Fruit fly (Drosophila melanogaster): ENCODE data around the gene CG31815.

Gene CG31815

DNA sequence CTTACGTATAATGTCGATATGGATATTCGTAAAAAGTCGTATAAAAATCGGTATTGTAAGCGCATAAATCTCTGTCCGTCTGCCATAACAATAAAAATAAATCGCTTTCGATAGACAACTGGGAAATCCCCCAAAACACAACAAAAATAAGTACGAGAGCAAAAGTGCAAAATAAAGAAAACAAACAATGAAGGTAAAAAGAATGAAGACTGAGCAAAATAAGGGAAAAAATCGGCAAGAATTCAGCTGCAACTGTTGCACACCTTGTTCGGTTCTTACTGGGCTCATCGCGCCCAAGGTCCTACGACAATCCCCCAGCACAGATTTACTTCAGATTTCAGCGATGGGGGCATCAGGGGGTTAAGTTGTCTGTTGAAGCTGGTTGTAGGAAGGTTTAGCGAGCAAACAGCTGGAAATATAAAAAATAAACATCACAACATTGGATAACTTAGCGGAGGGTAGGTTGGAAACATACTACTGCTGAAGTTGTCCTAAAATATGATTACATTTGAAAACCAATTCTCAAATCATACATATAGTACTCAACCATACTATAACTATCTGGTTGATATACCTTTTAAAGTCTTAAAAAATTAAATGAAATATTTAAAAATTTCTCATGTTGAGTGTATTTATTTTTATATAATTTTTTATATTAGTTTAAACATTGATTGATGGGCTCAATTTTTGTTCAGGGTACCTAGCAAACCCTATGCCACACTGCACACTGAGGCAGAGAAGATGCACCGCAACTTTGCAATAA is 15.1 kb upstream of the CG31815 start (continued):
- TF ChIP-seq CG16779 (tag; optimal IDR thresholded peaks at IDR 0.05) (peak; percentile 55), Hr38 (GFP tag; optimal IDR thresholded peaks at IDR 0.05) (no peak), CG3032 (tag; optimal IDR thresholded peaks at IDR 0.05) (peak; percentile 90), dac (GFP tag; optimal IDR thresholded peaks at IDR 0.05) (no peak), acj6 (GFP tag; optimal IDR thresholded peaks at IDR 0.05) (peak; percentile 59), CG8319 (GFP tag; optimal IDR thresholded peaks at IDR 0.05) (peak; percentile 69), Eip93F (GFP tag; optimal IDR thresholded peaks at IDR 0.05) (no peak), achi (GFP tag; optimal IDR thresholded peaks at IDR 0.05) (peak; percentile 67), CG10669 (GFP tag; optimal IDR thresholded peaks at IDR 0.05) (peak; percentile 83)

DNA sequence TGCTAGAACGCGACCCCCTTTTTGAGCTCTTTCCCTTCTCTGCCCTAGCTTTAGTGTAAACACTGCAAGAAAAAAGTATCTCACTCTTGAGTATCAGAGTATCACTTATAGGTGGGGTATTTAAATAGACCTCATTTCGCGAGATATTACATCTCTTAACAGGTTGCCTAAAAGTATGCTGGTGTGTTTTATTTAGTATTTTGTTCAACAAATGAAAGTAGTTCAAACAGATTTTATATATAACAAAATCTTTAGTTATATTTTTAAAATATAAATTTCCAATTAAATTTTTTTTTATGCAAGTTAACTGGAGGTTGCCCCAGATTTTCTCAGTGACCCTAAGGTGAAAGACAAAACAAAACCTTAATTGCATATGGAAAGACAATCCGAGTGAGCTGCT is 14.1 kb upstream of the CG31815 start:
- TF ChIP-seq Hr4 (GFP tag; optimal IDR thresholded peaks at IDR 0.05), result peak; percentile 43
- TF ChIP-seq ss (GFP tag; optimal IDR thresholded peaks at IDR 0.05), result peak; percentile 81 to 91
- TF ChIP-seq topi (GFP tag; optimal IDR thresholded peaks at IDR 0.05), result no peak
- TF ChIP-seq CG8632 (GFP tag; optimal IDR thresholded peaks at IDR 0.05), result peak; percentile 36
- TF ChIP-seq CG34406 (GFP tag; optimal IDR thresholded peaks at IDR 0.05), result peak; percentile 60
- no peak for TF ChIP-seq pdm3 (GFP tag; optimal IDR thresholded peaks at IDR 0.05)
- TF ChIP-seq achi (GFP tag; optimal IDR thresholded peaks at IDR 0.05), result peak; percentile 55
- TF ChIP-seq CG31627 (GFP tag; optimal IDR thresholded peaks at IDR 0.05), result no peak
- no peak for TF ChIP-seq CG11294 (GFP tag; IDR thresholded peaks at IDR 0.05)
- peak; percentile 48; the same call in 2 of the 3 replicates for TF ChIP-seq CG8119 (GFP tag; IDR thresholded peaks at IDR 0.05)
- no peak for TF ChIP-seq CG8319 (GFP tag; optimal IDR thresholded peaks at IDR 0.05)
- no peak for TF ChIP-seq Blimp-1 (GFP tag; optimal IDR thresholded peaks at IDR 0.05)
- TF ChIP-seq Gug (GFP tag; IDR thresholded peaks at IDR 0.05), result peak; percentile 48
- TF ChIP-seq CG32006 (GFP tag; optimal IDR thresholded peaks at IDR 0.05), result no peak
- peak; percentile 82 for TF ChIP-seq fd59A (GFP tag; optimal IDR thresholded peaks at IDR 0.05)
- peak; percentile 13; the same call in 1 of the 2 replicates for TF ChIP-seq CG15336 (GFP tag; IDR thresholded peaks at IDR 0.05)
- TF ChIP-seq CG3032 (tag; optimal IDR thresholded peaks at IDR 0.05), result peak; percentile 80
- TF ChIP-seq CG16779 (tag; optimal IDR thresholded peaks at IDR 0.05), result peak; percentile 69
- TF ChIP-seq net (GFP tag; optimal IDR thresholded peaks at IDR 0.05), result peak; percentile 42
- no peak; the same call in 2 of the 3 replicates for TF ChIP-seq eg (GFP tag; IDR thresholded peaks at IDR 0.05)
- TF ChIP-seq CG6163 (GFP tag; IDR thresholded peaks at IDR 0.05), result peak; percentile 82
- TF ChIP-seq CG3919 (GFP tag; optimal IDR thresholded peaks at IDR 0.05), result peak; percentile 72
- TF ChIP-seq CG6808 (GFP tag; optimal IDR thresholded peaks at IDR 0.05), result peak; percentile 43
- TF ChIP-seq fd85E (GFP tag; optimal IDR thresholded peaks at IDR 0.05), result no peak
- no peak for TF ChIP-seq cyc (GFP tag; optimal IDR thresholded peaks at IDR 0.05)
- no peak for TF ChIP-seq CG6276 (GFP tag; optimal IDR thresholded peaks at IDR 0.05)
- TF ChIP-seq esn (GFP tag; optimal IDR thresholded peaks at IDR 0.05), result no peak
- peak; percentile 66 for TF ChIP-seq CG1621 (tag; optimal IDR thresholded peaks at IDR 0.05)
- no peak for TF ChIP-seq Smox (GFP tag; optimal IDR thresholded peaks at IDR 0.05)
- no peak for TF ChIP-seq Sox102F (GFP tag; optimal IDR thresholded peaks at IDR 0.05)
- no peak for TF ChIP-seq Sox14 (GFP tag; optimal IDR thresholded peaks at IDR 0.05)
- TF ChIP-seq svp (GFP tag), result peak; percentile 49
- peak; percentile 51 for TF ChIP-seq acj6 (GFP tag; optimal IDR thresholded peaks at IDR 0.05)
- TF ChIP-seq OdsH (GFP tag; optimal IDR thresholded peaks at IDR 0.05), result peak; percentile 77
- no peak for TF ChIP-seq Ets21C (GFP tag; optimal IDR thresholded peaks at IDR 0.05)
- TF ChIP-seq Lpt (GFP tag; optimal IDR thresholded peaks at IDR 0.05), result peak; percentile 42
- TF ChIP-seq dac (GFP tag; optimal IDR thresholded peaks at IDR 0.05), result no peak
- no peak for TF ChIP-seq Eip93F (GFP tag; optimal IDR thresholded peaks at IDR 0.05)
- peak; percentile 37 for TF ChIP-seq CG4318 (GFP tag; optimal IDR thresholded peaks at IDR 0.05)
- peak; percentile 11 for TF ChIP-seq lz (GFP tag; optimal IDR thresholded peaks at IDR 0.05)
- no peak for TF ChIP-seq CG6854 (GFP tag; optimal IDR thresholded peaks at IDR 0.05)
- peak; percentile 60 for TF ChIP-seq Sox15 (GFP tag; optimal IDR thresholded peaks at IDR 0.05)
- TF ChIP-seq salr (GFP tag; optimal IDR thresholded peaks at IDR 0.05), result peak; percentile 69 to 87
- TF ChIP-seq Eip78C (GFP tag), result peak; percentile 92
- no peak for TF ChIP-seq Hr39 (GFP tag; optimal IDR thresholded peaks at IDR 0.05)
- TF ChIP-seq Eip75B (GFP tag; optimal IDR thresholded peaks at IDR 0.05), result peak; percentile 24
